Worm (Caenorhabditis elegans): ENCODE measurements around the gene F54C8.6.
A peak's percentile ranks its signal among the peaks of the same experiment; 100 is the strongest.
"Not testable (repeated sequence)": the region's sequence is repeated elsewhere in the genome, so short reads cannot be mapped to it uniquely, and the experiment has no call there.

F54C8.6 gene

DNA sequence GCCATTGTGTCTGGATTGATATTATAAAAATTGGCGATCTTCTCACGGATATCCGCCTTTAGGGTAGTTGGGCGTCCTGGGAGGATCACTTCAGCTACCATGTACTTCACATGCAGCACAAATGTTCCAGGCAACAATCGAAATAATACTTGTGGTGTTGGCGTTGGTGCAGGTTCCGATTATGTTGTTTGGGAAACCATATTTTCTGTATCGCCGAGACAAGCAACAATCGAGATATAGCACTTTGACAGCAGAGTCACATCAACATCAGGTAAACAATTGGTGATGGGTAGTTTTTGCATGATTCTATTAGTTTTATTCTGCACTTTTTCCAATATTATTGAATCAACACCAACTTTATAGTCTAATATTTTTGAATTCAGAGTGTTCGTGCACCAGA is 36.4 kb downstream of the F54C8.6 start, which contains the start of gene T26G10.3:
TSS of gene T26G10.3 (minus strand) at position 101 of the 400 bp plus-strand sequence.
- TF ChIP-seq akir-1 (GFP tag; optimal IDR thresholded peaks at IDR 0.05) (no peak), tbp1 (GFP tag; optimal IDR thresholded peaks at IDR 0.05) (no peak), tbx-9 (tag; optimal IDR thresholded peaks at IDR 0.05; ENCODE audit: borderline replicate concordance) (no peak), lin-40 (tag; optimal IDR thresholded peaks at IDR 0.05) (no peak), ceh-40 (GFP tag; IDR thresholded peaks at IDR 0.05) (no peak), zfh-2 (GFP tag; conservative IDR thresholded peaks at IDR 0.05) (no peak), pha-4 (tag; optimal IDR thresholded peaks at IDR 0.05) (no peak), ets-4 (GFP tag; optimal IDR thresholded peaks at IDR 0.05) (no peak), Y79H2A.3 (GFP tag; conservative IDR thresholded peaks at IDR 0.05) (no peak), mcd-1 (GFP tag; IDR thresholded peaks at IDR 0.05) (no peak), hrde-1 (tag; optimal IDR thresholded peaks at IDR 0.05; ENCODE audit: borderline replicate concordance) (no peak), ccch-3 (GFP tag; optimal IDR thresholded peaks at IDR 0.05) (no peak), lin-35 (GFP tag; optimal IDR thresholded peaks at IDR 0.05) (no peak)

DNA sequence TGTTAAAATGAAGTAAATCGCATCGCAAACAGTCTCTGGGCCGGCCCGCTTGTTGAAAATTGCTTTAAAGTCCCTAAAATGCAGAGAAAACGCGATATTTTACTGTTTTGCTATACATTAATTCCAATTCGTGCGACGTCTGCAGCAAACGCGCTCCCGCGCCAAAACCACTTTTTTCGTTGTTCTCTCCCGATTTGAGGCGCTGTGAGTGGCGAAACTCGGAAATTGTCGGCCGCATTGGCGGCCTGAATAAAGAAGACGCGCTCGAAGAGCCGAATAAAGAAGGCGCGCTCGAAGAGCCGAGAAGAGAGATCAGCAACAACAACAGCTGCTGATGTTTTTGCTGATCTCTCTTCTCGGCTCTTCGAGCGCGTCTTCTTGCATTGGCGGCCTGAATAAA is 41.4 kb downstream of the F54C8.6 start:
- TF ChIP-seq aptf-3 (GFP tag; IDR thresholded peaks at IDR 0.05) (peak; percentile 60; the same call in 1 of the 2 replicates), let-526 (GFP tag; IDR thresholded peaks at IDR 0.05) (peak; percentile 38; the same call in 1 of the 2 replicates), Y67H2A.10 (GFP tag; conservative IDR thresholded peaks at IDR 0.05) (peak; percentile 78), D2030.7 (GFP tag; IDR thresholded peaks at IDR 0.05) (peak; percentile 99), bed-2 (GFP tag; IDR thresholded peaks at IDR 0.05) (peak; percentile 90), F33H1.4 (GFP tag; IDR thresholded peaks at IDR 0.05) (peak; percentile 80), attf-6 (GFP tag; IDR thresholded peaks at IDR 0.05) (peak; percentile 82), lin-26 (GFP tag; IDR thresholded peaks at IDR 0.05) (peak; percentile 95), ztf-18 (tag; optimal IDR thresholded peaks at IDR 0.05) (peak; percentile 73), ceh-91 (GFP tag; IDR thresholded peaks at IDR 0.05) (peak; percentile 97), snpc-1.1 (tag; optimal IDR thresholded peaks at IDR 0.05; ENCODE audit: insufficient read depth) (peak; percentile 91), attf-3 (GFP tag; conservative IDR thresholded peaks at IDR 0.05) (peak; percentile 87), F37B4.10 (GFP tag; IDR thresholded peaks at IDR 0.05) (0 out of 2 replicates have a peak, but pooled peaks have one; percentile 62), Y53F4B.3 (GFP tag; IDR thresholded peaks at IDR 0.05) (peak; percentile 91), Y79H2A.3 (GFP tag; conservative IDR thresholded peaks at IDR 0.05) (peak; percentile 85), C17E4.6 (GFP tag; IDR thresholded peaks at IDR 0.05) (peak; percentile 89), ceh-100 (GFP tag; IDR thresholded peaks at IDR 0.05) (peak; percentile 97), snpc-3.4 (tag; optimal IDR thresholded peaks at IDR 0.05) (peak; percentile 84), F49E8.2 (tag; optimal IDR thresholded peaks at IDR 0.05; ENCODE audit: insufficient read depth) (peak; percentile 32), rcor-1 (GFP tag; IDR thresholded peaks at IDR 0.05) (peak; percentile 90), lin-54 (GFP tag; optimal IDR thresholded peaks at IDR 0.05) (peak; percentile 55), madf-6 (GFP tag; IDR thresholded peaks at IDR 0.05) (peak; percentile 92), B0019.2 (GFP tag; conservative IDR thresholded peaks at IDR 0.05) (peak; percentile 97), madf-3 (GFP tag; IDR thresholded peaks at IDR 0.05) (peak; percentile 84), rpc-1 (tag; optimal IDR thresholded peaks at IDR 0.05) (peak; percentile 13), Y95B8A.8 (GFP tag; IDR thresholded peaks at IDR 0.05) (peak; percentile 95), zfh-2 (GFP tag; conservative IDR thresholded peaks at IDR 0.05) (0 out of 2 replicates have a peak, but pooled peaks have one; percentile 11), efl-1 (GFP tag; optimal IDR thresholded peaks at IDR 0.05) (peak; percentile 53), dox-1 (GFP tag; IDR thresholded peaks at IDR 0.05) (peak; percentile 95), ztf-25 (GFP tag; IDR thresholded peaks at IDR 0.05) (peak; percentile 98), hmg-1.2 (GFP tag; IDR thresholded peaks at IDR 0.05) (peak; percentile 94), snpc-4 (GFP tag; optimal IDR thresholded peaks at IDR 0.05) (peak; percentile 90), snpc-4 (tag; optimal IDR thresholded peaks at IDR 0.05) (peak; percentile 89 to 98 (median 94)), mcd-1 (GFP tag; IDR thresholded peaks at IDR 0.05) (peak; percentile 97), ztf-28 (GFP tag; IDR thresholded peaks at IDR 0.05) (peak; percentile 98), madf-8 (GFP tag; conservative IDR thresholded peaks at IDR 0.05) (peak; percentile 89)
- TF ChIP-seq rpc-1 (optimal IDR thresholded peaks at IDR 0.05), result not testable (repeated sequence)
